Worm (Caenorhabditis elegans): ENCODE data around the gene F18H3.4.

F18H3.4 gene

ce11 chrX:13543350-13543749 lies 14.5 kb downstream of the F18H3.4 start:
- TF ChIP-seq ama-1 (optimal IDR thresholded peaks at IDR 0.05): peak; percentile 95
- peak; percentile 9 for TF ChIP-seq hlh-30 (tag; optimal IDR thresholded peaks at IDR 0.05; ENCODE audit: insufficient read depth)
- no peak for TF ChIP-seq Y48G9A.11 (GFP tag; IDR thresholded peaks at IDR 0.05)

ce11 chrX:13544544-13545021 lies 15.7 kb downstream of the F18H3.4 start:
- TF ChIP-seq dmd-6 (GFP tag; IDR thresholded peaks at IDR 0.05) (peak; percentile 9; the same call in 1 of the 2 replicates), lin-13 (GFP tag; optimal IDR thresholded peaks at IDR 0.05) (no peak), D1046.2 (GFP tag; IDR thresholded peaks at IDR 0.05) (no peak), egl-27 (tag; optimal IDR thresholded peaks at IDR 0.05) (no peak), daf-19 (GFP tag; conservative IDR thresholded peaks at IDR 0.05) (no peak), T26A8.4 (GFP tag; IDR thresholded peaks at IDR 0.05) (no peak), hlh-30 (tag; optimal IDR thresholded peaks at IDR 0.05; ENCODE audit: insufficient read depth) (no peak), saeg-2 (GFP tag; IDR thresholded peaks at IDR 0.05) (no peak), zfp-3 (GFP tag; conservative IDR thresholded peaks at IDR 0.05) (peak; percentile 72; the same call in 1 of the 2 replicates), lim-7 (GFP tag; IDR thresholded peaks at IDR 0.05) (no peak), ZK546.5 (tag; optimal IDR thresholded peaks at IDR 0.05) (no peak), daf-16 (GFP tag; optimal IDR thresholded peaks at IDR 0.05) (no peak), daf-16 (tag; optimal IDR thresholded peaks at IDR 0.05) (no peak), mxl-2 (GFP tag; conservative IDR thresholded peaks at IDR 0.05) (no peak), pqm-1 (tag; optimal IDR thresholded peaks at IDR 0.05) (no peak), zfp-2 (tag; optimal IDR thresholded peaks at IDR 0.05) (no peak), madf-9 (GFP tag; conservative IDR thresholded peaks at IDR 0.05) (no peak), hmg-1.1 (GFP tag; IDR thresholded peaks at IDR 0.05) (no peak), fkh-10 (GFP tag; optimal IDR thresholded peaks at IDR 0.05) (no peak), Y75B8A.6 (GFP tag; IDR thresholded peaks at IDR 0.05) (no peak), ceh-32 (tag; optimal IDR thresholded peaks at IDR 0.05; ENCODE audit: poor library complexity) (no peak), pha-4 (GFP tag; IDR thresholded peaks at IDR 0.05) (no peak), pha-4 (tag; optimal IDR thresholded peaks at IDR 0.05) (no peak), lin-29 (GFP tag; IDR thresholded peaks at IDR 0.05) (0 out of 2 replicates have a peak, but pooled peaks have one; percentile 8), fos-1 (tag; optimal IDR thresholded peaks at IDR 0.05) (no peak), dmd-9 (GFP tag; IDR thresholded peaks at IDR 0.05) (peak; percentile 58; the same call in 1 of the 2 replicates), mxl-3 (GFP tag; optimal IDR thresholded peaks at IDR 0.05) (no peak), aha-1 (tag) (peak; percentile 51), T20F7.1 (GFP tag; optimal IDR thresholded peaks at IDR 0.05) (no peak), nhr-48 (tag; optimal IDR thresholded peaks at IDR 0.05) (no peak), dve-1 (tag; optimal IDR thresholded peaks at IDR 0.05; ENCODE audit: insufficient read depth) (no peak), nhr-111 (GFP tag; optimal IDR thresholded peaks at IDR 0.05) (no peak), ama-1 (optimal IDR thresholded peaks at IDR 0.05) (peak; percentile 97), jun-1 (tag; optimal IDR thresholded peaks at IDR 0.05) (no peak), Y5F2A.4 (GFP tag; optimal IDR thresholded peaks at IDR 0.05) (no peak), unc-62 (GFP tag; optimal IDR thresholded peaks at IDR 0.05 in 1 of 2) (peak in 1 of 2 experiments; percentile 76), unc-62 (tag; optimal IDR thresholded peaks at IDR 0.05) (no peak), nhr-25 (tag; optimal IDR thresholded peaks at IDR 0.05; ENCODE audit: borderline replicate concordance, insufficient read depth) (no peak), attf-4 (tag; optimal IDR thresholded peaks at IDR 0.05) (no peak), nhr-237 (tag; optimal IDR thresholded peaks at IDR 0.05) (no peak), ceh-82 (tag; optimal IDR thresholded peaks at IDR 0.05) (no peak), mes-2 (tag; optimal IDR thresholded peaks at IDR 0.05; ENCODE audit: poor library complexity, severe bottlenecking) (no peak), F10B5.3 (tag; optimal IDR thresholded peaks at IDR 0.05) (no peak), F37D6.2 (tag; optimal IDR thresholded peaks at IDR 0.05) (no peak), nhr-28 (tag; optimal IDR thresholded peaks at IDR 0.05) (peak; percentile 57), nhr-11 (tag; optimal IDR thresholded peaks at IDR 0.05) (no peak), skn-1 (tag; optimal IDR thresholded peaks at IDR 0.05) (no peak), F49E8.2 (tag; optimal IDR thresholded peaks at IDR 0.05; ENCODE audit: borderline replicate concordance) (no peak), madf-5 (GFP tag; IDR thresholded peaks at IDR 0.05) (no peak)
